ENCODE assay signal across 4 fruit fly cellular contexts in the genomic region with DNA sequence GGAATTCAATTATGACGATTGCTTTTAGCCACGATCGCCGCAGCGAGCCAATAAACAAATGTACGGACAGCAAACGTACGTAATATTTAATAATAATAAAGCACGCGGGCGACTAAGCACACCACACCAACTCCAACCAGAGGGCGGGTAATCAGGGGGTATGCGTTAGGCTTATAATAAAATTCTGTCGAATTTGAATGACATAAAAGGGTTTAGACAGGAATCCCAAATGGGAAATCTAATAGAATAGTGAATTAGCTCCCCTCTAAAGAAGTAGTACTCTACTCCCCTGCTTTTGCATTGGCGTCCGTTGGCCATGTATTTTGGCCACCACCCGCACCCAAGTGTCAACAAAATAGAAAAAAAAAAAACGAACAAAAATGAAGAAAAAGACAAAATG.
TF ChIP-seq lines count a peak whose summit lies in the region.

No protein-coding gene starts in this region.

- no peak for TF ChIP-seq CTCF in whole organism, embryonic (GFP tag; optimal IDR thresholded peaks at IDR 0.05; lab: Kevin White, UChicago)

TF ChIP-seq in whole organism, embryonic, 481 proteins besides CTCF, POLR2A, EP300 and RAD21 (continues in another document):
- TF ChIP-seq ap (GFP tag; IDR thresholded peaks at IDR 0.05; lab: Robert Waterston, UW): 0 out of 2 replicates have a peak, but pooled peaks have one; percentile 20
- TF ChIP-seq h (optimal IDR thresholded peaks at IDR 0.05; lab: Kevin White, UChicago): no peak
- no peak for TF ChIP-seq CG2889 (GFP tag; IDR thresholded peaks at IDR 0.05; lab: Robert Waterston, UW)
- TF ChIP-seq Aef1 (GFP tag; IDR thresholded peaks at IDR 0.05; lab: Robert Waterston, UW): peak; percentile 50
- TF ChIP-seq z (GFP tag; IDR thresholded peaks at IDR 0.05; lab: Robert Waterston, UW): no peak
- TF ChIP-seq CG31224 (GFP tag; IDR thresholded peaks at IDR 0.05; lab: Robert Waterston, UW): peak; percentile 32; the same call in 1 of the 2 replicates
- TF ChIP-seq Oli (tag; optimal IDR thresholded peaks at IDR 0.05; lab: Kevin White, UChicago): peak; percentile 38
- peak; percentile 10 for TF ChIP-seq Sox102F (GFP tag; optimal IDR thresholded peaks at IDR 0.05; lab: Kevin White, UChicago)
- no peak for TF ChIP-seq CG11723 (GFP tag; optimal IDR thresholded peaks at IDR 0.05; lab: Kevin White, UChicago)
- no peak for TF ChIP-seq ac (GFP tag; optimal IDR thresholded peaks at IDR 0.05; lab: Kevin White, UChicago)
- no peak for TF ChIP-seq Lhr (GFP tag; optimal IDR thresholded peaks at IDR 0.05; lab: Kevin White, UChicago)
- TF ChIP-seq CG12659 (GFP tag; optimal IDR thresholded peaks at IDR 0.05; lab: Kevin White, UChicago): no peak
- TF ChIP-seq CG9932 (GFP tag; IDR thresholded peaks at IDR 0.05; lab: Robert Waterston, UW): peak; percentile 43; the same call in 1 of the 2 replicates
- no peak for TF ChIP-seq ato (GFP tag; IDR thresholded peaks at IDR 0.05; lab: Robert Waterston, UW; ENCODE audit: partially characterized antibody)
- TF ChIP-seq Dref (GFP tag; IDR thresholded peaks at IDR 0.05; lab: Robert Waterston, UW): no peak
- no peak for TF ChIP-seq cg (GFP tag; optimal IDR thresholded peaks at IDR 0.05; lab: Kevin White, UChicago)
- TF ChIP-seq CG17385 (GFP tag; optimal IDR thresholded peaks at IDR 0.05; lab: Kevin White, UChicago): peak; percentile 5
- peak; percentile 48; the same call in 1 of the 2 replicates for TF ChIP-seq CG6272 (GFP tag; IDR thresholded peaks at IDR 0.05; lab: Robert Waterston, UW)
- TF ChIP-seq CG11456 (GFP tag; IDR thresholded peaks at IDR 0.05; lab: Robert Waterston, UW): 0 out of 3 replicates have a peak, but pooled peaks have one; percentile 31
- no peak for TF ChIP-seq prd (optimal IDR thresholded peaks at IDR 0.05; lab: Kevin White, UChicago)
- TF ChIP-seq prd (GFP tag; IDR thresholded peaks at IDR 0.05; lab: Robert Waterston, UW): peak; percentile 56

TF ChIP-seq in whole organism, prepupa, 60 proteins besides CTCF, POLR2A, EP300 and RAD21:
- TF ChIP-seq acj6 (GFP tag; optimal IDR thresholded peaks at IDR 0.05; lab: Kevin White, UChicago) (no peak), CG10669 (GFP tag; optimal IDR thresholded peaks at IDR 0.05; lab: Kevin White, UChicago) (no peak), CG11294 (GFP tag; IDR thresholded peaks at IDR 0.05; lab: Robert Waterston, UW) (peak; percentile 64), salr (GFP tag; optimal IDR thresholded peaks at IDR 0.05; lab: Kevin White, UChicago) (no peak), Sox102F (GFP tag; optimal IDR thresholded peaks at IDR 0.05; lab: Kevin White, UChicago) (no peak), CG16779 (tag; optimal IDR thresholded peaks at IDR 0.05; lab: Kevin White, UChicago) (no peak), Gug (GFP tag; IDR thresholded peaks at IDR 0.05; lab: Robert Waterston, UW) (peak; percentile 65), eg (GFP tag; IDR thresholded peaks at IDR 0.05; lab: Robert Waterston, UW) (peak; percentile 83), CG8119 (GFP tag; IDR thresholded peaks at IDR 0.05; lab: Robert Waterston, UW) (peak; percentile 30; the same call in 1 of the 3 replicates), CG6808 (GFP tag; optimal IDR thresholded peaks at IDR 0.05; lab: Kevin White, UChicago) (no peak), CG11902 (GFP tag; optimal IDR thresholded peaks at IDR 0.05; lab: Kevin White, UChicago) (no peak), CG6276 (GFP tag; optimal IDR thresholded peaks at IDR 0.05; lab: Kevin White, UChicago) (no peak), ss (GFP tag; optimal IDR thresholded peaks at IDR 0.05; lab: Kevin White, UChicago) (no peak), fkh (GFP tag; optimal IDR thresholded peaks at IDR 0.05; lab: Kevin White, UChicago) (no peak), CG3032 (tag; optimal IDR thresholded peaks at IDR 0.05; lab: Kevin White, UChicago) (no peak), CG15336 (GFP tag; IDR thresholded peaks at IDR 0.05; lab: Robert Waterston, UW) (peak; percentile 63), CG7368 (GFP tag; optimal IDR thresholded peaks at IDR 0.05; lab: Kevin White, UChicago) (no peak), CG11762 (GFP tag; optimal IDR thresholded peaks at IDR 0.05; lab: Kevin White, UChicago; ENCODE audit: insufficient read depth) (no peak), CG6163 (GFP tag; IDR thresholded peaks at IDR 0.05; lab: Robert Waterston, UW) (peak; percentile 33; the same call in 2 of the 3 replicates)

TF ChIP-seq in whole organism, pupa, 21 proteins besides CTCF, POLR2A, EP300 and RAD21:
- TF ChIP-seq rn (GFP tag; IDR thresholded peaks at IDR 0.05; lab: Robert Waterston, UW) (peak; percentile 44; the same call in 1 of the 2 replicates), CG17806 (tag; optimal IDR thresholded peaks at IDR 0.05; lab: Kevin White, UChicago) (no peak), CG8301 (tag; optimal IDR thresholded peaks at IDR 0.05; lab: Kevin White, UChicago) (no peak), gl (tag; optimal IDR thresholded peaks at IDR 0.05; lab: Kevin White, UChicago) (no peak), CG15710 (tag; optimal IDR thresholded peaks at IDR 0.05; lab: Kevin White, UChicago) (no peak), Snoo (tag; optimal IDR thresholded peaks at IDR 0.05; lab: Kevin White, UChicago) (no peak), Ets98B (GFP tag; IDR thresholded peaks at IDR 0.05; lab: Robert Waterston, UW) (peak; percentile 78), CG10348 (GFP tag; IDR thresholded peaks at IDR 0.05; lab: Robert Waterston, UW) (no peak), CG32121 (GFP tag; IDR thresholded peaks at IDR 0.05; lab: Robert Waterston, UW) (peak; percentile 70), CG12605 (GFP tag; IDR thresholded peaks at IDR 0.05; lab: Robert Waterston, UW) (peak; percentile 36), CG8159 (tag; optimal IDR thresholded peaks at IDR 0.05; lab: Kevin White, UChicago) (no peak), CG4496 (GFP tag; IDR thresholded peaks at IDR 0.05; lab: Robert Waterston, UW) (peak; percentile 78), fd96Ca (GFP tag; IDR thresholded peaks at IDR 0.05; lab: Robert Waterston, UW) (peak; percentile 80; the same call in 2 of the 3 replicates), CG34367 (tag; optimal IDR thresholded peaks at IDR 0.05; lab: Kevin White, UChicago) (no peak), EcR (GFP tag; optimal IDR thresholded peaks at IDR 0.05; lab: Kevin White, UChicago) (no peak), CG13204 (GFP tag; optimal IDR thresholded peaks at IDR 0.05; lab: Kevin White, UChicago) (no peak), D1 (tag; optimal IDR thresholded peaks at IDR 0.05; lab: Kevin White, UChicago) (no peak)

TF ChIP-seq in whole organism, wandering third instar larva, 38 proteins besides CTCF, POLR2A, EP300 and RAD21:
- TF ChIP-seq Dif (GFP tag; optimal IDR thresholded peaks at IDR 0.05; lab: Kevin White, UChicago; ENCODE audit: partially characterized antibody): no peak
- peak in 1 of 2 experiments; percentile 11 for TF ChIP-seq foxo (GFP tag; optimal IDR thresholded peaks at IDR 0.05; lab: Kevin White, UChicago)
- TF ChIP-seq Rel (GFP tag; optimal IDR thresholded peaks at IDR 0.05; lab: Kevin White, UChicago): no peak
- no peak for TF ChIP-seq Rel (tag; optimal IDR thresholded peaks at IDR 0.05; lab: Kevin White, UChicago)
- TF ChIP-seq ey (GFP tag; optimal IDR thresholded peaks at IDR 0.05; lab: Kevin White, UChicago): no peak
- TF ChIP-seq sv (GFP tag; optimal IDR thresholded peaks at IDR 0.05; lab: Kevin White, UChicago): no peak
- TF ChIP-seq N (GFP tag; optimal IDR thresholded peaks at IDR 0.05; lab: Kevin White, UChicago): no peak
- no peak for TF ChIP-seq dl (GFP tag; optimal IDR thresholded peaks at IDR 0.05; lab: Kevin White, UChicago; ENCODE audit: insufficient read depth in 1 of 2, partially characterized antibody in 2 of 2)
- no peak for TF ChIP-seq Dfd (GFP tag; optimal IDR thresholded peaks at IDR 0.05; lab: Kevin White, UChicago)
- peak; percentile 16 for TF ChIP-seq h (GFP tag; optimal IDR thresholded peaks at IDR 0.05; lab: Kevin White, UChicago)

Comparison
In these comparisons a context has a peak if more than half of its experiments do, and no peak if none do; other contexts are left out.
1. Of the 7 proteins assayed by ChIP-seq in both whole organism, embryonic and whole organism, prepupa: peak only in whole organism, embryonic: Sox102F; only in whole organism, prepupa: none; in both: Gug; in neither: 5.